Worm (Caenorhabditis elegans) whole organism, L3 larva: ENCODE measurements around the gene C09F12.2.

Experiments used
- R02D3.7 ChIP-seq: fragments of 150-350 bp; optimal IDR thresholded peaks from 2 replicates; lab custom pipeline; 2014; ENCODE audit warnings: missing biosample characterization, missing genetic modification characterization
- elt-1 ChIP-seq: fragments of 150-350 bp; optimal IDR thresholded peaks from 2 replicates; lab custom pipeline; 2014; ENCODE audit warnings: missing biosample characterization, missing genetic modification characterization
- fos-1 ChIP-seq: fragments of 150-350 bp; optimal IDR thresholded peaks from 2 replicates; lab custom pipeline; 2014; ENCODE audit warnings: missing biosample characterization, missing genetic modification characterization
- nhr-77 ChIP-seq: fragments of 150-350 bp; optimal IDR thresholded peaks from 2 replicates; lab custom pipeline; 2014; ENCODE audit warnings: missing biosample characterization, missing genetic modification characterization

DNA sequence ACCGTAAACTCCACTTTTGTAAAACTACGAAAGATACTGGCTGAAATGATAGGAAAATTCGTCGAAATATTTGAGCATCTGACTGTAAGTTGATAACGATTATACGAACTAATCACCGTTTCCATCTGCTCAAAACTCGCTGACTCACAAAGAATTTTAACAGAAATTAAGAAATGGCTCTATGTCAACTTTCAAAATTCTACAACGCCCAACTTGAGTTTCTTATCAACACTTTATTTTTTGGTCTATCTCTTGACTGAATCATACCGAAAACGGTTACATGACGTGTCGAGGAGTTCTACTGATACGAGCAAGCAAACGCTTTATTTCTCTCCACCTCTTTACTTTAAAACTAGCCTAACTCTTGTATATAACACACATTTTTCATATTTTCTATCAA lies 6.5 kb upstream of the C09F12.2 start, which contains the start of gene clc-1:
- TF ChIP-seq nhr-77 (no peak), elt-1 (tag; lab: Kevin White, UChicago) (no peak), fos-1 (peak; percentile 70), R02D3.7 (tag; lab: Kevin White, UChicago) (no peak)
